Fruit fly (Drosophila melanogaster): ENCODE data around the gene CG6276.

Gene CG6276

DNA sequence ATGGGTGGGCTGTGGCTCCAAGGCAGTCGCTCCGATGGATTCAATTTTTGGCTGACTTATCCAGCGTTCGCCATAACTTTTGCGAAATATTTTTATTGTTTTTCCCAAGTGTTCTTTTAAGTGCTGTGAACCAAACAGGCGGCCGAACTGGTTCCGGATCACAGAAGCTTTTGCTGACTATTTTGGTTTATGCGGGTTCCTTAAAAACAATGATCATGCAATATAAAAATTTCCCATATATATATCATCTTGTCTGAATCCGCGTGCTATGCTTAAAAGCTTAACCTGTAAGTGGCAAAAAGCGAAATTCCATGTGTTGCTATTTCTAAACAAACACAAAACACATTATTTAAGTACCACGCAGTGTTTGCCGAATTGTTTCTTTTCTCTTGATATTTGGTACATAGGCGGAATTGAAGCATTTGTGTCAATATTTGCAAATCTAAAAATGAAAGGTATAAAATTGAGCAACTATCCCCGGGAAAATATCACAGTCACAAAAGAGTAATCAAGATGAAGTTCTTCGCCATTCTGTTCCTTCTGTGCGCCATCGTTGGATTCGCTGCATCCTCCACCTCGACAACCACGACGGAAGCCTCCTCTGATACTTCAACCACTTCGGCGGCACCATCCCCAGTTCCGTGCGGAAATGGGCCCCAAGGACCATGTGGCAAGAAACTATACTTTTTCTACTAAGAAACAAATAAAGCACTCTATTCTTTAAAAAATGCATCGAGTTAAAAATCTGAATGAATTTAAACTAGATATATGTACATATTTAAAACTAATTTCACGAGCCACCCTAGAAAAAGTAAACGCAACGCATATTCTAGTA, at the start of gene CG6276, which contains the start of gene CG44040:
CG6276 (minus strand) TSS at position 158 of the 835 bp plus-strand sequence.
CG44040 (plus strand) TSS at position 467 of the 835 bp plus-strand sequence.
- no peak for TF ChIP-seq CG8478 (optimal IDR thresholded peaks at IDR 0.05)
- no peak for TF ChIP-seq CTCF (optimal IDR thresholded peaks at IDR 0.05)

- TF ChIP-seq CTCF (optimal IDR thresholded peaks at IDR 0.05): no peak
- no peak for TF ChIP-seq CG8478 (optimal IDR thresholded peaks at IDR 0.05)
Observed at dm6 chr3R:15367477-15367876, 47.6 kb upstream of the CG6276 start, which contains the start of gene CG34404. Gene CG34404 (minus strand): TSS chr3R:15367665.

DNA sequence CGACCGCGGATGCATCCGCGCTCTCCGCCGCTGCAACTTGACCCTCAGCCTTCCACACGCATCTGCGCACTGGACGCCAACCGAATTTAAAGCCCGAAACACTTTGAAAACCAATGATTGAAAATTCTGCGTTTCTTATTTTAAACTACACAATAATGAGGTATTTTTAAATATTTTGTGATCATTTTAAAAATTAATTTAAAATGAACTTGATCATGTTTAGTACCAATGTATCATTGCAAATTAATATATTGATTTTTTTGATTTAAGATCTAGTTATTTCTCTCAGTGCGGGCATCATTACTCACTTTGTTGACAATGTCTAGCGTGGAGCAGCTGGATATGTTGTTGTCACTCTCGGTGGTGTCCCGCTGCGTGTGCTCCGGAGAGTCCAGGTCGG, 47.0 kb upstream of the CG6276 start:
- TF ChIP-seq CTCF (optimal IDR thresholded peaks at IDR 0.05) (no peak), CG8478 (optimal IDR thresholded peaks at IDR 0.05) (no peak)

- TF ChIP-seq CG8478 (optimal IDR thresholded peaks at IDR 0.05): no peak
- TF ChIP-seq CTCF (optimal IDR thresholded peaks at IDR 0.05): no peak
Observed at dm6 chr3R:15363608-15364007, 43.7 kb upstream of the CG6276 start, which contains the start of gene CG6171. Gene CG6171 (minus strand): TSS chr3R:15363857.

dm6 chr3R:15361490-15361889, 41.6 kb upstream of the CG6276 start, which contains the start of the genes Cog2 and Trax:
Gene Cog2 (minus strand): TSS chr3R:15361657.
Gene Trax (plus strand): TSS chr3R:15361692.
- TF ChIP-seq CG8478 (optimal IDR thresholded peaks at IDR 0.05): no peak
- no peak for TF ChIP-seq CTCF (optimal IDR thresholded peaks at IDR 0.05)

dm6 chr3R:15356645-15357431, 37.0 kb upstream of the CG6276 start, which contains the start of the genes Atg4b and Hibch:
Gene Atg4b (minus strand): TSS chr3R:15356924.
Gene Hibch (plus strand): TSS chr3R:15357229.
- TF ChIP-seq CTCF (optimal IDR thresholded peaks at IDR 0.05): no peak
- no peak for TF ChIP-seq CG8478 (optimal IDR thresholded peaks at IDR 0.05)

dm6 chr3R:15356152-15356551, 36.3 kb upstream of the CG6276 start:
- TF ChIP-seq CG8478 (optimal IDR thresholded peaks at IDR 0.05) (no peak), CTCF (optimal IDR thresholded peaks at IDR 0.05) (no peak)

DNA sequence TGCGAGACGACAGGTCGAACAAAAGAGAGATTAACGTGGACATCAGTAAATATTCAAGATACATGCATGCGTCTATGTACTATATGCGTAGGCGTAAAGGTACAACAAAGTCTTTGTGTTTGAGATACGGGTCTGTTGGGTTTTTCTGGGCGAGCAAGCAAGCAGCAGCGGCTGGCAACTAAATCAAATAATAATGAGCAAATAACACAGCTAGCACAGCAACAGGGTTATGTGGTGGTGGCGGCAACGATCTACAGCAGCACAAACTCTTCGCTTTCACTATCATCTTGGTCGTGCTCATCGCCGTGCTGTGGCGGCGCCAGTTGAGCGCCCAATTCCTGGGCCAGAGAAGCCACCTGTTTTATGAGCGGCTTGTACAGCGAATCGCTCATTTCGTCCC, 34.1 kb upstream of the CG6276 start:
- no peak for TF ChIP-seq CTCF (optimal IDR thresholded peaks at IDR 0.05)
- no peak for TF ChIP-seq CG8478 (optimal IDR thresholded peaks at IDR 0.05)

- TF ChIP-seq CTCF (optimal IDR thresholded peaks at IDR 0.05) (no peak), CG8478 (optimal IDR thresholded peaks at IDR 0.05) (no peak)
Observed at dm6 chr3R:15350993-15351426, 31.1 kb upstream of the CG6276 start, which contains the start of the genes Trs33 and Tmtc4. Gene Trs33 (minus strand): TSS chr3R:15350995. Gene Tmtc4 (plus strand): TSS chr3R:15351225.

dm6 chr3R:15347822-15348221, 28.0 kb upstream of the CG6276 start, which contains the start of the genes CG42726 and CG42727:
Gene CG42726 (plus strand): TSS chr3R:15348048.
Gene CG42727 (plus strand): TSS chr3R:15348048.
- TF ChIP-seq CTCF (optimal IDR thresholded peaks at IDR 0.05) (no peak), CG8478 (optimal IDR thresholded peaks at IDR 0.05) (no peak)

DNA sequence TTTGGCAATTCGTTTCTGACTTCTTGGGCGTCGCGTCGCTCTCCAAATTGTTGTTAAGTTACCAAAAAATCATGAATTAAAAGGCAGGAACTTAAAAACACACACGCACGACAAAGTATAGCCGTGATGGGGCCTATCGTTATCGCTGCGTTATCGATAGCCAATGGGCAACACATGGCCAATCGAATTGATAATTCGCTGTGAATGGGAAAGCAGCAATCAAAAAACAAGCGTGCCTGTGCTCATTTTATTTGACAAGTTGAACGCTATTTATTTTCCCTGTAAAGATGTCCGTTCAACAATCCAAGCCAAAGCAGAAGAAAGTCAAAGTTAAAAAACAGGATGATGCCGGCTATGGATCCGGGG, 26.1 kb upstream of the CG6276 start, which contains the start of the genes Surf4 and CG31301:
Surf4 (minus strand) TSS at position 159 of the 366 bp plus-strand sequence.
CG31301 (plus strand) TSS at position 188 of the 366 bp plus-strand sequence.
- TF ChIP-seq CTCF (optimal IDR thresholded peaks at IDR 0.05): no peak
- no peak for TF ChIP-seq CG8478 (optimal IDR thresholded peaks at IDR 0.05)

dm6 chr3R:15345198-15346017, 25.5 kb upstream of the CG6276 start:
- TF ChIP-seq CTCF (optimal IDR thresholded peaks at IDR 0.05) (no peak), CG8478 (optimal IDR thresholded peaks at IDR 0.05) (no peak)

DNA sequence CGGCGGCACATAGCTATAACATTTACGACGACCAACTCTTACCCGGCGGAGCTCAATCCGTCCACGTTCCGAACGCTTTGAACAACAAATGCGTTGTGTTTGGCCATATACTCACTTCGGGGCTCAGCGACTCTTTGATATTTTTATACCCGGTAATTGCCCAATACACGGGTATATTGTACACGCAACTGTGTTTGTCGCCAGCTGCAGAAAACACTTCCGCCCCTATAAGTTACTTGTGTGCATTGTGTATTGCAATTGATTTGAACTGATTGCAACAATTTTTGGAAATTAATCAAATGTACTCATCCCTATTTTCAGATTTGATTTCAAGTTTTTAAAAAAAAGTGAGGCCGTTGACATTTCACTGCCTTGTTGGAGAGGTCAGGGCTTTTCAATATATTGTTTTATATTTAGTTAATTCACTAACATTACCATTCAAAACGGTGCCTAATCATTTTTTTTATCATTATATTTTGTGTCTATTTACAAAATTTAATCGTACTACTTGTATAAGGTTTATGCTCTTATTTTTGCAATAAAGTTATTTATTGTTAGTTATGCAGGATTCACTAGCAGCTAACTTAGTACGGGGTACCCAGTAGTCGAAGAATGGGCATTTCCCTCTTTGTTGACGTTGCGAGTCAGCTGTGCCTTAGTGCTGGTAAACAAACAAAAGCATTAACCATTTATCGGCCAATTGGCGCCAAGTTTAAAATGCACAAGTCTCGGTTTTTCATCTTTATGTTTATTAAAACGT, 23.2 kb upstream of the CG6276 start, which contains the start of gene Nagk:
Nagk (minus strand) TSS at position 331 of the 760 bp plus-strand sequence.
- no peak for TF ChIP-seq CTCF (optimal IDR thresholded peaks at IDR 0.05)
- TF ChIP-seq CG8478 (optimal IDR thresholded peaks at IDR 0.05): no peak
